Worm (Caenorhabditis elegans) whole organism, L3 larva: ENCODE data around the gene cebp-1.

Experiments
- R02D3.7 ChIP-seq: fragments of 150-350 bp; optimal IDR thresholded peaks from 2 replicates; lab custom pipeline; 2014; ENCODE audit warnings: missing biosample characterization, missing genetic modification characterization
- ZK546.5 ChIP-seq: sonication (generic microtip); optimal IDR thresholded peaks from 2 replicates; lab custom pipeline; 2017; ENCODE audit warnings: missing biosample characterization, missing genetic modification characterization
- aly-2 ChIP-seq: fragments of 150-350 bp; optimal IDR thresholded peaks from 2 replicates; lab custom pipeline; 2014; ENCODE audit warnings: missing biosample characterization, missing genetic modification characterization
- ama-1 ChIP-seq: fragments of 150-350 bp; optimal IDR thresholded peaks from 2 replicates; lab custom pipeline; 2018
- ceh-16 ChIP-seq: sonication (generic microtip); optimal IDR thresholded peaks from 2 replicates; lab custom pipeline; 2017; ENCODE audit warnings: missing biosample characterization, missing genetic modification characterization
- ceh-82 ChIP-seq: fragments of 150-350 bp; optimal IDR thresholded peaks from 2 replicates; lab custom pipeline; 2014; ENCODE audit warnings: missing biosample characterization, missing genetic modification characterization
- ceh-9 ChIP-seq: sonication (generic microtip); optimal IDR thresholded peaks from 2 replicates; lab custom pipeline; 2018; ENCODE audit warnings: missing biosample characterization, missing genetic modification characterization
- elt-2 ChIP-seq: sonication (generic microtip); optimal IDR thresholded peaks from 2 replicates; lab custom pipeline; 2016; ENCODE audit warnings: missing genetic modification reagents, mild to moderate bottlenecking, missing genetic modification characterization, missing compliant biosample characterization
- elt-3 ChIP-seq, 3 experiments: fragments of 150-350 bp in 1 of 3; sonication (generic microtip) in 2 of 3; optimal IDR thresholded peaks; 2 replicates in 2 of 3; 4 replicates in 1 of 3; lab custom pipeline; 2014 to 2017; ENCODE audit warnings: missing biosample characterization in 3 of 3, missing genetic modification characterization in 3 of 3
- eor-1 ChIP-seq, 2 experiments: fragments of 150-350 bp; optimal IDR thresholded peaks; 2 replicates each; lab custom pipeline; 2014 to 2018; ENCODE audit warnings: missing biosample characterization in 2 of 2, missing genetic modification characterization in 2 of 2
- fkh-10 ChIP-seq: sonication (generic microtip); optimal IDR thresholded peaks from 2 replicates; lab custom pipeline; 2017; ENCODE audit warnings: missing biosample characterization, missing genetic modification reagents, missing genetic modification characterization
- fkh-2 ChIP-seq: fragments of 150-350 bp; optimal IDR thresholded peaks from 2 replicates; lab custom pipeline; 2014; ENCODE audit warnings: missing biosample characterization, missing genetic modification reagents, missing genetic modification characterization
- fos-1 ChIP-seq: fragments of 150-350 bp; optimal IDR thresholded peaks from 2 replicates; lab custom pipeline; 2014; ENCODE audit warnings: missing biosample characterization, missing genetic modification characterization
- hmg-11 ChIP-seq: sonication (generic microtip); optimal IDR thresholded peaks from 2 replicates; lab custom pipeline; 2016; ENCODE audit warnings: missing genetic modification characterization, missing compliant biosample characterization
- jun-1 ChIP-seq: fragments of 150-350 bp; optimal IDR thresholded peaks from 2 replicates; lab custom pipeline; 2014; ENCODE audit warnings: missing biosample characterization, missing genetic modification reagents, missing genetic modification characterization
- lin-15B ChIP-seq: fragments of 150-350 bp; optimal IDR thresholded peaks from 2 replicates; lab custom pipeline; 2014; ENCODE audit warnings: missing biosample characterization, missing genetic modification characterization
- lin-39 ChIP-seq: fragments of 150-350 bp; optimal IDR thresholded peaks from 2 replicates; lab custom pipeline; 2018; ENCODE audit warnings: missing biosample characterization, missing genetic modification reagents, missing genetic modification characterization
- lsy-12 ChIP-seq: sonication (generic microtip); optimal IDR thresholded peaks from 2 replicates; lab custom pipeline; 2016; ENCODE audit warnings: mild to moderate bottlenecking, missing genetic modification characterization, missing compliant biosample characterization
- mdl-1 ChIP-seq: fragments of 150-350 bp; optimal IDR thresholded peaks from 2 replicates; lab custom pipeline; 2014; ENCODE audit warnings: missing biosample characterization, missing genetic modification characterization
- mml-1 ChIP-seq: fragments of 150-350 bp; sonication (generic microtip); optimal IDR thresholded peaks from 3 replicates; lab custom pipeline; 2014; ENCODE audit warnings: missing biosample characterization, missing genetic modification characterization
- nhr-11 ChIP-seq: fragments of 150-350 bp; optimal IDR thresholded peaks from 2 replicates; lab custom pipeline; 2014; ENCODE audit warnings: missing biosample characterization, missing genetic modification characterization
- nhr-12 ChIP-seq: fragments of 150-350 bp; optimal IDR thresholded peaks from 2 replicates; lab custom pipeline; 2014; ENCODE audit warnings: missing biosample characterization, missing genetic modification characterization
- nhr-23 ChIP-seq: fragments of 150-350 bp; optimal IDR thresholded peaks from 2 replicates; lab custom pipeline; 2014; ENCODE audit warnings: missing biosample characterization, missing genetic modification reagents, missing genetic modification characterization
- nhr-237 ChIP-seq: fragments of 150-350 bp; optimal IDR thresholded peaks from 2 replicates; lab custom pipeline; 2014; ENCODE audit warnings: missing biosample characterization, missing genetic modification characterization
- nhr-25 ChIP-seq: sonication (generic microtip); optimal IDR thresholded peaks from 2 replicates; lab custom pipeline; 2017; ENCODE audit warnings: missing biosample characterization, missing genetic modification characterization
- nhr-28 ChIP-seq: fragments of 150-350 bp; optimal IDR thresholded peaks from 2 replicates; lab custom pipeline; 2014; ENCODE audit warnings: missing biosample characterization, missing genetic modification characterization
- nhr-43 ChIP-seq: sonication (generic microtip); optimal IDR thresholded peaks from 2 replicates; lab custom pipeline; 2016; ENCODE audit warnings: mild to moderate bottlenecking, missing genetic modification characterization, missing compliant biosample characterization; ENCODE audit not compliant: poor library complexity, severe bottlenecking
- nhr-67 ChIP-seq: fragments of 150-350 bp; optimal IDR thresholded peaks from 2 replicates; lab custom pipeline; 2014; ENCODE audit warnings: missing biosample characterization, missing genetic modification characterization
- nhr-76 ChIP-seq: fragments of 150-350 bp; sonication (generic microtip); optimal IDR thresholded peaks from 5 replicates; lab custom pipeline; 2014; ENCODE audit warnings: missing biosample characterization, missing genetic modification characterization
- nhr-77 ChIP-seq: fragments of 150-350 bp; optimal IDR thresholded peaks from 2 replicates; lab custom pipeline; 2014; ENCODE audit warnings: missing biosample characterization, missing genetic modification characterization
- pha-4 ChIP-seq: fragments of 150-350 bp; optimal IDR thresholded peaks from 2 replicates; lab custom pipeline; 2014; ENCODE audit warnings: missing biosample characterization, missing genetic modification reagents, missing genetic modification characterization
- sea-2 ChIP-seq: fragments of 150-350 bp; sonication (generic microtip); optimal IDR thresholded peaks from 4 replicates; lab custom pipeline; 2014; ENCODE audit warnings: missing biosample characterization, missing genetic modification reagents, missing genetic modification characterization
- skn-1 ChIP-seq: fragments of 150-350 bp; optimal IDR thresholded peaks from 2 replicates; lab custom pipeline; 2014; ENCODE audit warnings: missing biosample characterization, missing genetic modification characterization
- snpc-4 ChIP-seq: fragments of 150-350 bp; optimal IDR thresholded peaks from 2 replicates; lab custom pipeline; 2014; ENCODE audit warnings: missing biosample characterization, missing genetic modification characterization
- unc-62 ChIP-seq: fragments of 150-350 bp; sonication (generic microtip); optimal IDR thresholded peaks from 4 replicates; lab custom pipeline; 2014; ENCODE audit warnings: missing biosample characterization, missing genetic modification reagents, missing genetic modification characterization
- zag-1 ChIP-seq: fragments of 150-350 bp; optimal IDR thresholded peaks from 2 replicates; lab custom pipeline; 2014; ENCODE audit warnings: missing biosample characterization, missing genetic modification characterization
- ztf-11 ChIP-seq: fragments of 150-350 bp; optimal IDR thresholded peaks from 2 replicates; lab custom pipeline; 2014; ENCODE audit warnings: missing biosample characterization, missing genetic modification characterization
- ztf-4 ChIP-seq: fragments of 150-350 bp; optimal IDR thresholded peaks from 2 replicates; lab custom pipeline; 2014; ENCODE audit warnings: missing biosample characterization, missing genetic modification characterization

cebp-1 gene

ce11 chrX:1476005-1476404 is 22.3 kb upstream of the cebp-1 start:
- TF ChIP-seq nhr-25 (tag; lab: Kevin White, UChicago): no peak
- no peak for TF ChIP-seq skn-1 (tag; lab: Kevin White, UChicago)
- no peak for TF ChIP-seq pha-4 (tag; lab: Kevin White, UChicago)
- no peak for TF ChIP-seq jun-1 (tag; lab: Kevin White, UChicago)
- no peak for TF ChIP-seq mml-1 (tag; lab: Kevin White, UChicago)
- no peak for TF ChIP-seq elt-2 (tag; lab: Kevin White, UChicago)
- no peak for TF ChIP-seq nhr-23 (tag; lab: Kevin White, UChicago)
- no peak for TF ChIP-seq ztf-11 (tag; lab: Kevin White, UChicago)
- TF ChIP-seq nhr-12 (tag; lab: Kevin White, UChicago): no peak
- no peak for TF ChIP-seq fkh-10
- TF ChIP-seq lin-39 (tag; lab: Kevin White, UChicago): no peak

- TF ChIP-seq nhr-23 (tag; lab: Kevin White, UChicago): no peak
Observed at ce11 chrX:1473794-1474193, 20.1 kb upstream of the cebp-1 start.

ce11 chrX:1472880-1473279 is 19.2 kb upstream of the cebp-1 start, which contains the start of gene D1005.5:
TSS of gene D1005.5 (minus strand) at chrX:1472980.
- TF ChIP-seq nhr-25 (tag; lab: Kevin White, UChicago) (no peak), fos-1 (tag; lab: Kevin White, UChicago) (no peak), elt-2 (tag; lab: Kevin White, UChicago) (no peak), sea-2 (no peak), ceh-82 (tag; lab: Kevin White, UChicago) (no peak), R02D3.7 (tag; lab: Kevin White, UChicago) (no peak), elt-3 (tag; optimal IDR thresholded peaks at IDR 0.05; lab: Kevin White, UChicago) (no peak), jun-1 (tag; lab: Kevin White, UChicago) (no peak), aly-2 (tag; lab: Kevin White, UChicago) (no peak), lin-15B (tag; lab: Kevin White, UChicago) (no peak), ceh-16 (no peak), nhr-28 (tag; lab: Kevin White, UChicago) (no peak), ama-1 (no peak), nhr-76 (tag; lab: Kevin White, UChicago) (no peak), fkh-10 (no peak), nhr-67 (tag; lab: Kevin White, UChicago) (no peak), ceh-9 (tag; lab: Kevin White, UChicago) (no peak), ZK546.5 (tag; lab: Kevin White, UChicago) (no peak), fkh-2 (tag; lab: Kevin White, UChicago) (no peak), nhr-12 (tag; lab: Kevin White, UChicago) (no peak)

ce11 chrX:1471232-1471631 is 17.6 kb upstream of the cebp-1 start:
- TF ChIP-seq snpc-4 (tag; lab: Kevin White, UChicago) (peak; percentile 10), ztf-4 (tag; lab: Kevin White, UChicago) (no peak), aly-2 (tag; lab: Kevin White, UChicago) (no peak), eor-1 (tag; optimal IDR thresholded peaks at IDR 0.05; lab: Kevin White, UChicago) (no peak), nhr-25 (tag; lab: Kevin White, UChicago) (no peak)

ce11 chrX:1468057-1468456 is 14.4 kb upstream of the cebp-1 start:
- TF ChIP-seq ceh-9 (tag; lab: Kevin White, UChicago) (no peak), fkh-10 (peak; percentile 79)
- TF ChIP-seq, all 47 proteins: peak for 1

- TF ChIP-seq mml-1 (tag; lab: Kevin White, UChicago): no peak
- TF ChIP-seq nhr-67 (tag; lab: Kevin White, UChicago): no peak
- TF ChIP-seq nhr-11 (tag; lab: Kevin White, UChicago): no peak
- TF ChIP-seq mdl-1 (tag; lab: Kevin White, UChicago): no peak
- no peak for TF ChIP-seq unc-62
- no peak for TF ChIP-seq lsy-12 (tag; lab: Kevin White, UChicago)
- TF ChIP-seq nhr-43 (tag; lab: Kevin White, UChicago): no peak
- TF ChIP-seq zag-1 (tag; lab: Kevin White, UChicago): no peak
- TF ChIP-seq nhr-23 (tag; lab: Kevin White, UChicago): no peak
- no peak for TF ChIP-seq lin-15B (tag; lab: Kevin White, UChicago)
- TF ChIP-seq nhr-25 (tag; lab: Kevin White, UChicago): no peak
- TF ChIP-seq nhr-77 (tag; lab: Kevin White, UChicago): no peak
- no peak for TF ChIP-seq fkh-2 (tag; lab: Kevin White, UChicago)
- no peak for TF ChIP-seq nhr-76 (tag; lab: Kevin White, UChicago)
- no peak for TF ChIP-seq hmg-11 (tag; lab: Kevin White, UChicago)
- TF ChIP-seq aly-2 (tag; lab: Kevin White, UChicago): no peak
- TF ChIP-seq ztf-4 (tag; lab: Kevin White, UChicago): no peak
- TF ChIP-seq snpc-4 (tag; lab: Kevin White, UChicago): no peak
- TF ChIP-seq nhr-237 (tag; lab: Kevin White, UChicago): no peak
- no peak for TF ChIP-seq fos-1 (tag; lab: Kevin White, UChicago)
Observed at ce11 chrX:1464699-1465098, 11.0 kb upstream of the cebp-1 start, which contains the start of gene D1005.6. TSS of gene D1005.6 (minus strand) at chrX:1464799.
